Worm (Caenorhabditis elegans): Measurements from ENCODE around the gene fbxa-62.

DNA sequence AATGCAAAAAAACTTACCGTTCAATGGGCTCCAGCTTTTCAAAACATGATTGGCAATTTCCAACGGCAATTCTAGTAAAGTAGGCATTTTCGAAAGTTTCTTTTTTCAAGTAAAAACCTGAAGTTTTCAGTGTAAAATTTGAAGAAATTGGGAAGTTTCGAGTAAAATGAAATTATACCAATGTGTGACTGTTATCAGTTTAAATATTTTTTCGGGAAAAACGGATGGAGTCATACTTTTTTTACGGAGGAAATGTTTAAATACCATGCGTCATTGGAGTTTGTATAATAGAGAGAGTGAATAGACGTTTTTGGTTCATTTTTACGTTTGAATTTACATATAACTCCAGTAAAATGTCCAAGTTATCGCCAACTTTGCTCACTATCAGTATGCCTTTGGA, 8.1 kb upstream of the fbxa-62 start, which contains the start of gene fbxa-12:
- no peak for TF ChIP-seq ztf-11 (tag; optimal IDR thresholded peaks at IDR 0.05)
- TF ChIP-seq mml-1 (tag; optimal IDR thresholded peaks at IDR 0.05) = no peak
- TF ChIP-seq lin-15B (tag; optimal IDR thresholded peaks at IDR 0.05) = no peak
- TF ChIP-seq fkh-10 (GFP tag; optimal IDR thresholded peaks at IDR 0.05) = no peak
- no peak for TF ChIP-seq nhr-28 (tag; optimal IDR thresholded peaks at IDR 0.05)
- TF ChIP-seq pha-4 (tag; optimal IDR thresholded peaks at IDR 0.05) = no peak
- TF ChIP-seq nhr-76 (tag; optimal IDR thresholded peaks at IDR 0.05) = no peak
- no peak for TF ChIP-seq nhr-23 (tag; optimal IDR thresholded peaks at IDR 0.05)
- no peak for TF ChIP-seq elt-2 (tag; optimal IDR thresholded peaks at IDR 0.05)
